Worm (Caenorhabditis elegans) whole organism, late embryonic: ENCODE results near the gene M117.1.
A peak's percentile ranks its signal among the peaks of the same experiment; 100 is the strongest.

Experiments used
- C08G9.2 ChIP-seq: sonication (generic microtip); optimal IDR thresholded peaks from 2 replicates; lab custom pipeline; 2016; ENCODE audit warnings: mild to moderate bottlenecking, missing genetic modification characterization, moderate library complexity, missing compliant biosample characterization
- C38D4.7 ChIP-seq: fragments of 200-800 bp; sonication (Bioruptor generic); optimal IDR thresholded peaks from 2 replicates; lab custom pipeline; 2018; ENCODE audit warnings: mild to moderate bottlenecking, missing genetic modification characterization, moderate library complexity, missing compliant biosample characterization
- K09A11.1 ChIP-seq: sonication (generic microtip); optimal IDR thresholded peaks from 2 replicates; lab custom pipeline; 2017; ENCODE audit warnings: antibody characterized with exemption, mild to moderate bottlenecking, missing genetic modification characterization, missing compliant biosample characterization; ENCODE audit not compliant: insufficient read depth
- T23F11.4 ChIP-seq: fragments of 200-800 bp; sonication (Bioruptor generic); optimal IDR thresholded peaks from 2 replicates; lab custom pipeline; 2018; ENCODE audit warnings: mild to moderate bottlenecking, missing genetic modification characterization, missing compliant biosample characterization
- Y22D7AL.16 ChIP-seq: sonication (generic microtip); optimal IDR thresholded peaks from 2 replicates; lab custom pipeline; 2016; ENCODE audit warnings: missing genetic modification characterization, missing compliant biosample characterization
- ahr-1 ChIP-seq: sonication (generic microtip); optimal IDR thresholded peaks from 2 replicates; lab custom pipeline; 2016; ENCODE audit warnings: missing genetic modification characterization, missing compliant biosample characterization
- ama-1 ChIP-seq: fragments of 150-350 bp; optimal IDR thresholded peaks from 2 replicates; lab custom pipeline; 2014
- ceh-14 ChIP-seq: sonication (generic microtip); optimal IDR thresholded peaks from 2 replicates; lab custom pipeline; 2016; ENCODE audit warnings: missing genotype, missing genetic modification characterization, missing compliant biosample characterization
- ceh-2 ChIP-seq: sonication (generic microtip); optimal IDR thresholded peaks from 2 replicates; lab custom pipeline; 2016; ENCODE audit warnings: missing genotype, missing genetic modification characterization, missing compliant biosample characterization
- ceh-31 ChIP-seq: sonication (generic microtip); optimal IDR thresholded peaks from 2 replicates; lab custom pipeline; 2016; ENCODE audit warnings: missing genetic modification characterization, missing compliant biosample characterization
- ceh-34 ChIP-seq: sonication (generic microtip); optimal IDR thresholded peaks from 2 replicates; lab custom pipeline; 2016; ENCODE audit warnings: mild to moderate bottlenecking, missing genetic modification characterization, missing compliant biosample characterization
- ceh-45 ChIP-seq: fragments of 200-800 bp; sonication (Bioruptor generic); IDR thresholded peaks from 2 replicates; pipeline ENCODE4 v1.3.6; 2022; ENCODE audit warnings: missing genetic modification reagents, missing genetic modification characterization, missing compliant biosample characterization
- ceh-48 ChIP-seq: sonication (generic microtip); optimal IDR thresholded peaks from 2 replicates; lab custom pipeline; 2016; ENCODE audit warnings: missing genetic modification characterization, inconsistent platforms, missing compliant biosample characterization
- ceh-6 ChIP-seq: fragments of 200-800 bp; sonication (Bioruptor generic); optimal IDR thresholded peaks from 2 replicates; lab custom pipeline; 2018; ENCODE audit warnings: mild to moderate bottlenecking, missing genetic modification characterization, missing compliant biosample characterization
- che-1 ChIP-seq: sonication (generic microtip); optimal IDR thresholded peaks from 2 replicates; lab custom pipeline; 2016; ENCODE audit warnings: mild to moderate bottlenecking, missing genetic modification characterization, missing compliant biosample characterization
- dve-1 ChIP-seq: sonication (generic microtip); optimal IDR thresholded peaks from 2 replicates; lab custom pipeline; 2017; ENCODE audit warnings: antibody characterized with exemption, mild to moderate bottlenecking, missing genetic modification characterization, missing compliant biosample characterization
- elt-2 ChIP-seq: sonication (generic microtip); optimal IDR thresholded peaks from 2 replicates; lab custom pipeline; 2016; ENCODE audit warnings: missing genetic modification reagents, missing genetic modification characterization, missing compliant biosample characterization
- elt-4 ChIP-seq: sonication (generic microtip); optimal IDR thresholded peaks from 2 replicates; lab custom pipeline; 2016; ENCODE audit warnings: missing genetic modification characterization, missing compliant biosample characterization
- ets-4 ChIP-seq: sonication (generic microtip); optimal IDR thresholded peaks from 2 replicates; lab custom pipeline; 2016; ENCODE audit warnings: missing genetic modification characterization, missing compliant biosample characterization
- eyg-1 ChIP-seq: sonication (generic microtip); optimal IDR thresholded peaks from 2 replicates; lab custom pipeline; 2016; ENCODE audit warnings: missing genotype, missing genetic modification characterization, missing compliant biosample characterization
- fkh-10 ChIP-seq: fragments of 150-350 bp; optimal IDR thresholded peaks from 2 replicates; lab custom pipeline; 2014; ENCODE audit warnings: missing biosample characterization, missing genetic modification reagents, missing genetic modification characterization
- fkh-6 ChIP-seq: sonication (generic microtip); optimal IDR thresholded peaks from 2 replicates; lab custom pipeline; 2016; ENCODE audit warnings: missing genetic modification characterization, missing compliant biosample characterization
- gmeb-2 ChIP-seq: sonication (generic microtip); optimal IDR thresholded peaks from 2 replicates; lab custom pipeline; 2016; ENCODE audit warnings: missing genetic modification characterization, inconsistent platforms, missing compliant biosample characterization
- hlh-15 ChIP-seq: sonication (generic microtip); optimal IDR thresholded peaks from 2 replicates; lab custom pipeline; 2016; ENCODE audit warnings: missing genetic modification characterization, missing compliant biosample characterization
- hlh-30 ChIP-seq: sonication (generic microtip); optimal IDR thresholded peaks from 2 replicates; lab custom pipeline; 2017; ENCODE audit warnings: antibody characterized with exemption, missing genetic modification characterization, missing compliant biosample characterization; ENCODE audit not compliant: insufficient read depth
- hlh-6 ChIP-seq: sonication (generic microtip); optimal IDR thresholded peaks from 2 replicates; lab custom pipeline; 2016; ENCODE audit warnings: missing genotype, missing genetic modification characterization, missing compliant biosample characterization
- hlh-8 ChIP-seq: sonication (generic microtip); optimal IDR thresholded peaks from 2 replicates; lab custom pipeline; 2016; ENCODE audit warnings: missing genotype, missing genetic modification characterization, missing compliant biosample characterization
- nfya-1 ChIP-seq: sonication (generic microtip); optimal IDR thresholded peaks from 2 replicates; lab custom pipeline; 2017; ENCODE audit warnings: missing genetic modification characterization, mild to moderate bottlenecking, missing compliant biosample characterization, antibody characterized with exemption, moderate library complexity
- nhr-11 ChIP-seq: fragments of 150-350 bp; optimal IDR thresholded peaks from 2 replicates; lab custom pipeline; 2014; ENCODE audit warnings: missing biosample characterization, missing genetic modification characterization
- nhr-232 ChIP-seq: sonication (generic microtip); optimal IDR thresholded peaks from 2 replicates; lab custom pipeline; 2016; ENCODE audit warnings: missing genetic modification characterization, missing compliant biosample characterization
- npax-4 ChIP-seq: sonication (generic microtip); optimal IDR thresholded peaks from 2 replicates; lab custom pipeline; 2016; ENCODE audit warnings: missing genetic modification characterization, missing compliant biosample characterization
- odd-2 ChIP-seq: sonication (generic microtip); optimal IDR thresholded peaks from 2 replicates; lab custom pipeline; 2017; ENCODE audit warnings: antibody characterized with exemption, mild to moderate bottlenecking, missing genetic modification characterization, missing compliant biosample characterization
- pax-1 ChIP-seq: fragments of 150-350 bp; optimal IDR thresholded peaks from 2 replicates; lab custom pipeline; 2014; ENCODE audit warnings: missing biosample characterization, missing genetic modification characterization
- pqm-1 ChIP-seq: sonication (generic microtip); optimal IDR thresholded peaks from 2 replicates; lab custom pipeline; 2016; ENCODE audit warnings: missing genetic modification characterization, missing compliant biosample characterization
- ref-2 ChIP-seq: sonication (generic microtip); optimal IDR thresholded peaks from 2 replicates; lab custom pipeline; 2016; ENCODE audit warnings: missing genetic modification characterization, missing compliant biosample characterization
- sox-2 ChIP-seq: fragments of 200-800 bp; sonication (Bioruptor generic); IDR thresholded peaks from 2 replicates; pipeline ENCODE4 v1.3.6; 2022; ENCODE audit warnings: missing genetic modification reagents, missing genetic modification characterization, missing compliant biosample characterization
- tbx-2 ChIP-seq: sonication (generic microtip); optimal IDR thresholded peaks from 2 replicates; lab custom pipeline; 2016; ENCODE audit warnings: missing genetic modification characterization, missing compliant biosample characterization
- tbx-7 ChIP-seq: sonication (generic microtip); optimal IDR thresholded peaks from 2 replicates; lab custom pipeline; 2016; ENCODE audit warnings: missing genotype, missing genetic modification characterization, missing compliant biosample characterization
- unc-42 ChIP-seq: sonication (generic microtip); optimal IDR thresholded peaks from 2 replicates; lab custom pipeline; 2016; ENCODE audit warnings: missing genotype, missing genetic modification characterization, missing compliant biosample characterization
- unc-55 ChIP-seq: sonication (generic microtip); optimal IDR thresholded peaks from 2 replicates; lab custom pipeline; 2017; ENCODE audit warnings: missing biosample characterization, missing genetic modification reagents, missing genetic modification characterization
- unc-86 ChIP-seq: sonication (generic microtip); optimal IDR thresholded peaks from 2 replicates; lab custom pipeline; 2016; ENCODE audit warnings: missing genetic modification characterization, missing compliant biosample characterization
- zip-5 ChIP-seq: sonication (generic microtip); optimal IDR thresholded peaks from 2 replicates; lab custom pipeline; 2016; ENCODE audit warnings: missing genetic modification characterization, missing compliant biosample characterization
- ztf-16 ChIP-seq: sonication (generic microtip); optimal IDR thresholded peaks from 2 replicates; lab custom pipeline; 2017; ENCODE audit warnings: missing genetic modification characterization, missing compliant biosample characterization

Gene M117.1

DNA sequence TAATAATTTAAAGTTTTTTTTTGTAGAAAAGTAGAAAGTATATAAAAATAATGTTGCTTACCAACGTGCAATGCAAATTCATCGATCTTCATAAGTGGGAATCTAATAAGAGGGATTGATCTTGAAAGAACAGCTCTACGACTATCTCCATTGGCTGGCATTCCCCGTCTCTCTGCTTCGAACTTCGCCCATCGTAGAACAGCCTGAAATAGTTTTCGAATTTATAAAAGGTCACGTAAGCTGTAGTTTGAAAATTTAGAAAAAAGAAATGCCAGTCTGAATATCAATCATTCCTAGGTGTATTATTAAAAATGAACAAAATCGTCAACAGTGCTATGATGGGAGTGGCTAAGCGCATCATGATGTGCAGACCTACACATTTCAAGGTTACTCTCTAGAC is 37.8 kb downstream of the M117.1 start, which contains the start of gene F38H4.5:
TSS of gene F38H4.5 (plus strand) at position 301 of the 400 bp plus-strand sequence.
- TF ChIP-seq elt-2 (tag; lab: Kevin White, UChicago) (no peak), C38D4.7 (no peak), npax-4 (no peak), ceh-14 (no peak), tbx-7 (tag; lab: Kevin White, UChicago) (no peak)

DNA sequence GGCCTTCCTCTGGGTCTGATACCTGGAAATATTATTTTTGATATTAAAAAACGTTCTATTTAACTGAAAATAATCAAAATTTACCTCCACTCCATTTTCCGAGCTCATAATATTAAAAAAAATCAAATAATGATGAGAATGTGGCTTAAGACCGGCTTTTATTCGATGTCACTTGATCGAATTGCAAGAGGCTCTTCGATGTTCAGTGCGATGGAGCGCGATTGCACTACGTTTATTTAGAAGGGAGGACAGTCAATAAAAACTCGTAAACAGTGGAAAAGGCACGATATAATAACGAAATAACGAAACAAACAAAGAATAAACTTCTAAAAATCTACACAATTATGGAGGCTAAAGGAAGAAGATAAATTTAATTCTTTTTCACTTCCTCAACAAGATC is 40.7 kb downstream of the M117.1 start, which contains the start of gene tag-30:
TSS of gene tag-30 (minus strand) at position 383 of the 400 bp plus-strand sequence.
- TF ChIP-seq nfya-1 (tag; lab: Kevin White, UChicago): peak; percentile 22
- no peak for TF ChIP-seq che-1
- no peak for TF ChIP-seq fkh-6
- no peak for TF ChIP-seq ceh-2 (tag; lab: Kevin White, UChicago)
- TF ChIP-seq ceh-14: no peak
- TF ChIP-seq hlh-8: no peak
- TF ChIP-seq K09A11.1 (tag; lab: Kevin White, UChicago): no peak
- no peak for TF ChIP-seq ceh-6 (GFP tag; lab: Kevin White, UChicago)
- TF ChIP-seq ceh-48 (tag; lab: Kevin White, UChicago): no peak
- TF ChIP-seq hlh-6 (tag; lab: Kevin White, UChicago): no peak
- peak; percentile 41 for TF ChIP-seq tbx-2
- TF ChIP-seq pqm-1: no peak
- TF ChIP-seq nhr-232 (tag; lab: Kevin White, UChicago): no peak
- TF ChIP-seq ahr-1 (tag; lab: Kevin White, UChicago): no peak
- TF ChIP-seq ets-4 (tag; lab: Kevin White, UChicago): no peak
- peak; percentile 59 for TF ChIP-seq unc-42 (tag; lab: Kevin White, UChicago)
- TF ChIP-seq fkh-10 (GFP tag; lab: Kevin White, UChicago): no peak
- TF ChIP-seq ceh-34: peak; percentile 54
- TF ChIP-seq Y22D7AL.16 (tag; lab: Kevin White, UChicago): no peak
- TF ChIP-seq zip-5 (tag; lab: Kevin White, UChicago): no peak
- no peak for TF ChIP-seq ceh-45
- TF ChIP-seq C08G9.2 (tag; lab: Kevin White, UChicago): no peak
- no peak for TF ChIP-seq gmeb-2
- no peak for TF ChIP-seq pax-1 (tag; lab: Kevin White, UChicago)
- no peak for TF ChIP-seq unc-86 (tag; lab: Kevin White, UChicago)
- TF ChIP-seq odd-2 (tag; lab: Kevin White, UChicago): no peak
- no peak for TF ChIP-seq ztf-16 (tag; lab: Kevin White, UChicago)
- TF ChIP-seq nhr-11: no peak
- TF ChIP-seq sox-2 (GFP tag; lab: Robert Waterston, UW): no peak
- TF ChIP-seq ceh-31 (tag; lab: Kevin White, UChicago): peak; percentile 62
- TF ChIP-seq hlh-30 (tag; lab: Kevin White, UChicago): peak; percentile 66
- no peak for TF ChIP-seq T23F11.4 (GFP tag; lab: Kevin White, UChicago)
- TF ChIP-seq unc-55 (GFP tag; lab: Kevin White, UChicago): no peak
- TF ChIP-seq ref-2 (tag; lab: Kevin White, UChicago): no peak
- TF ChIP-seq eyg-1 (tag; lab: Kevin White, UChicago): no peak
- no peak for TF ChIP-seq dve-1
- no peak for TF ChIP-seq hlh-15 (tag; lab: Kevin White, UChicago)
- no peak for TF ChIP-seq ama-1 (lab: Kevin White, UChicago)
- TF ChIP-seq elt-4 (tag; lab: Kevin White, UChicago): no peak
